Worm (Caenorhabditis elegans) whole organism, L2 larva: ENCODE results near the gene F46B6.4.

Experiments used
- ZK546.5 ChIP-seq: sonication (generic microtip); optimal IDR thresholded peaks from 2 replicates; lab custom pipeline; 2017; ENCODE audit warnings: missing biosample characterization, missing genetic modification characterization
- ama-1 ChIP-seq: fragments of 150-350 bp; optimal IDR thresholded peaks from 2 replicates; lab custom pipeline; 2018; ENCODE audit warnings: inconsistent platforms
- ceh-82 ChIP-seq: fragments of 150-350 bp; optimal IDR thresholded peaks from 2 replicates; lab custom pipeline; 2014; ENCODE audit warnings: missing biosample characterization, missing genetic modification characterization
- elt-1 ChIP-seq: fragments of 150-350 bp; optimal IDR thresholded peaks from 2 replicates; lab custom pipeline; 2014; ENCODE audit warnings: missing biosample characterization, missing genetic modification characterization
- fos-1 ChIP-seq: fragments of 150-350 bp; optimal IDR thresholded peaks from 2 replicates; lab custom pipeline; 2014; ENCODE audit warnings: missing biosample characterization, missing genetic modification characterization
- lsy-2 ChIP-seq, 2 experiments: fragments of 150-350 bp in 1 of 2; sonication (generic microtip) in 1 of 2; optimal IDR thresholded peaks; 2 replicates each; lab custom pipeline; 2014 to 2017; ENCODE audit warnings: missing biosample characterization in 2 of 2, missing genetic modification characterization in 2 of 2
- mbf-1 ChIP-seq: sonication (generic microtip); optimal IDR thresholded peaks from 2 replicates; lab custom pipeline; 2017; ENCODE audit warnings: missing biosample characterization, missing genetic modification characterization
- nhr-11 ChIP-seq: fragments of 150-350 bp; optimal IDR thresholded peaks from 2 replicates; lab custom pipeline; 2014; ENCODE audit warnings: missing biosample characterization, missing genetic modification characterization
- nhr-6 ChIP-seq: fragments of 150-350 bp; optimal IDR thresholded peaks from 2 replicates; lab custom pipeline; 2014; ENCODE audit warnings: missing biosample characterization, missing genetic modification characterization
- snpc-4 ChIP-seq: fragments of 150-350 bp; optimal IDR thresholded peaks from 2 replicates; lab custom pipeline; 2014; ENCODE audit warnings: missing biosample characterization, missing genetic modification characterization
- ztf-1 ChIP-seq: fragments of 200-800 bp; sonication (Bioruptor generic); conservative IDR thresholded peaks from 2 replicates; pipeline ENCODE4 v1.3.6; 2022; ENCODE audit warnings: missing genetic modification characterization, missing compliant biosample characterization
- ztf-11 ChIP-seq: sonication (generic microtip); optimal IDR thresholded peaks from 2 replicates; lab custom pipeline; 2017; ENCODE audit warnings: missing biosample characterization, missing genetic modification characterization

- TF ChIP-seq ztf-1 (GFP tag; lab: Robert Waterston, UW) (no peak), fos-1 (tag; lab: Kevin White, UChicago) (no peak), mbf-1 (tag; lab: Kevin White, UChicago) (no peak), elt-1 (tag; lab: Kevin White, UChicago) (no peak), ztf-11 (tag; lab: Kevin White, UChicago) (no peak), ama-1 (lab: Kevin White, UChicago) (no peak), nhr-6 (tag; lab: Kevin White, UChicago) (no peak), nhr-11 (tag; lab: Kevin White, UChicago) (no peak), lsy-2 (tag; optimal IDR thresholded peaks at IDR 0.05; lab: Kevin White, UChicago) (no peak), snpc-4 (tag; lab: Kevin White, UChicago) (no peak), ZK546.5 (tag; lab: Kevin White, UChicago) (no peak), ceh-82 (tag; lab: Kevin White, UChicago) (no peak)
Measured at ce11 chrV:9752918-9753317, 26.4 kb downstream of the F46B6.4 start, which contains the start of gene F58E6.6.
